Fruit fly (Drosophila melanogaster) whole organism, embryonic: ENCODE measurements around the gene CG18749.

ENCODE experiments used
- CG10267 ChIP-seq: fragments of 200-800 bp; sonication (Bioruptor generic); optimal IDR thresholded peaks from 2 replicates; lab custom pipeline; 2018; ENCODE audit warnings: missing biosample characterization, mild to moderate bottlenecking, missing genetic modification characterization, moderate library complexity
- CG11560 ChIP-seq: fragments of 200-800 bp; sonication (Bioruptor generic); IDR thresholded peaks from 3 replicates; pipeline ENCODE4 v1.3.6; 2022; ENCODE audit warnings: missing biosample characterization, missing genetic modification characterization
- CG12071 ChIP-seq: fragments of 200-800 bp; sonication (Bioruptor generic); optimal IDR thresholded peaks from 3 replicates; lab custom pipeline; 2018; ENCODE audit warnings: missing biosample characterization, mild to moderate bottlenecking, missing genetic modification characterization
- CG1233 ChIP-seq: fragments of 200-800 bp; sonication (Bioruptor generic); optimal IDR thresholded peaks from 4 replicates; lab custom pipeline; 2018; ENCODE audit warnings: missing biosample characterization, mild to moderate bottlenecking, missing genetic modification characterization
- CG12942 ChIP-seq: fragments of 200-800 bp; sonication (Bioruptor generic); optimal IDR thresholded peaks from 3 replicates; lab custom pipeline; 2016; ENCODE audit warnings: missing biosample characterization, missing genetic modification characterization
- CG13775 ChIP-seq: fragments of 200-800 bp; sonication (Bioruptor generic); optimal IDR thresholded peaks from 3 replicates; lab custom pipeline; 2017; ENCODE audit warnings: missing biosample characterization, mild to moderate bottlenecking, missing genetic modification characterization
- CG1529 ChIP-seq: fragments of 200-800 bp; sonication (Bioruptor generic); optimal IDR thresholded peaks from 3 replicates; lab custom pipeline; 2018; ENCODE audit warnings: missing biosample characterization, missing genetic modification characterization
- CG15601 ChIP-seq: fragments of 200-800 bp; sonication (Bioruptor generic); optimal IDR thresholded peaks from 3 replicates; lab custom pipeline; 2019; ENCODE audit warnings: missing biosample characterization, mild to moderate bottlenecking, missing genetic modification characterization, moderate library complexity
- CG2202 ChIP-seq: fragments of 200-800 bp; sonication (Bioruptor generic); optimal IDR thresholded peaks from 2 replicates; lab custom pipeline; 2018; ENCODE audit warnings: missing biosample characterization, mild to moderate bottlenecking, missing genetic modification characterization
- CG33213 ChIP-seq: fragments of 200-800 bp; sonication (Bioruptor generic); optimal IDR thresholded peaks from 3 replicates; lab custom pipeline; 2016; ENCODE audit warnings: missing biosample characterization, missing genetic modification characterization
- CG3726 ChIP-seq: fragments of 200-800 bp; sonication (Bioruptor generic); IDR thresholded peaks from 3 replicates; pipeline ENCODE4, ENCODE4 v1.3.6; 2022; ENCODE audit warnings: missing biosample characterization, missing genetic modification characterization
- CG3847 ChIP-seq: fragments of 200-800 bp; sonication (Bioruptor generic); IDR thresholded peaks from 2 replicates; pipeline ENCODE4 v1.3.6; 2022; ENCODE audit warnings: missing biosample characterization, missing genetic modification characterization
- CG42726 ChIP-seq: fragments of 200-800 bp; sonication (Bioruptor generic); IDR thresholded peaks from 2 replicates; pipeline ENCODE4 v1.3.6; 2022; ENCODE audit warnings: missing biosample characterization, missing genetic modification characterization; ENCODE audit not compliant: partially characterized antibody
- CG6854 ChIP-seq: fragments of 200-800 bp; sonication (Bioruptor generic); optimal IDR thresholded peaks from 3 replicates; lab custom pipeline; 2017; ENCODE audit warnings: missing biosample characterization, mild to moderate bottlenecking, missing genetic modification characterization
- CG8765 ChIP-seq: fragments of 200-800 bp; sonication (Bioruptor generic); IDR thresholded peaks from 2 replicates; pipeline ENCODE4 v1.3.6; 2022; ENCODE audit warnings: missing biosample characterization, missing genetic modification characterization
- CG9797 ChIP-seq: fragments of 200-800 bp; sonication (Bioruptor generic); optimal IDR thresholded peaks from 3 replicates; lab custom pipeline; 2018; ENCODE audit warnings: missing biosample characterization, mild to moderate bottlenecking, missing genetic modification characterization
- Dad ChIP-seq: fragments of 200-800 bp; sonication (Bioruptor generic); optimal IDR thresholded peaks from 3 replicates; lab custom pipeline; 2016; ENCODE audit warnings: missing biosample characterization, missing genetic modification characterization
- Dip2 ChIP-seq: fragments of 200-800 bp; sonication (Bioruptor generic); IDR thresholded peaks from 2 replicates; pipeline ENCODE4 v1.3.6; 2022; ENCODE audit warnings: missing biosample characterization, missing genetic modification characterization
- Dll ChIP-seq: fragments of 200-800 bp; sonication (Bioruptor generic); IDR thresholded peaks from 4 replicates; pipeline ENCODE4 v1.3.6; 2022; ENCODE audit warnings: missing biosample characterization, missing genetic modification characterization; ENCODE audit not compliant: partially characterized antibody
- Dref ChIP-seq: fragments of 200-800 bp; sonication (Bioruptor generic); IDR thresholded peaks from 2 replicates; pipeline ENCODE4 v1.3.6; 2022; ENCODE audit warnings: missing biosample characterization, missing genetic modification characterization
- E2f1 ChIP-seq: fragments of 200-800 bp; sonication (Bioruptor generic); IDR thresholded peaks from 2 replicates; pipeline ENCODE4 v1.3.6; 2022; ENCODE audit warnings: missing biosample characterization, missing genetic modification characterization
- Ets65A ChIP-seq: fragments of 200-800 bp; sonication (Bioruptor generic); peaks from one replicate; lab custom pipeline; 2016; ENCODE audit warnings: missing biosample characterization, missing genetic modification characterization
- Hmr ChIP-seq: fragments of 200-800 bp; sonication (Bioruptor generic); optimal IDR thresholded peaks from 3 replicates; lab custom pipeline; 2017; ENCODE audit warnings: mild to moderate bottlenecking, missing biosample characterization, missing genetic modification reagents, missing genetic modification characterization
- Jarid2 ChIP-seq: fragments of 200-800 bp; sonication (Bioruptor generic); optimal IDR thresholded peaks from 3 replicates; lab custom pipeline; 2017; ENCODE audit warnings: mild to moderate bottlenecking, missing biosample characterization, missing genetic modification reagents, missing genetic modification characterization
- Neu2 ChIP-seq: fragments of 200-800 bp; sonication (Bioruptor generic); optimal IDR thresholded peaks from 3 replicates; lab custom pipeline; 2016; ENCODE audit warnings: missing biosample characterization, missing genetic modification characterization, borderline replicate concordance
- Opbp ChIP-seq: fragments of 200-800 bp; sonication (Bioruptor generic); IDR thresholded peaks from 3 replicates; pipeline ENCODE4 v1.3.6; 2022; ENCODE audit warnings: missing biosample characterization, missing genetic modification characterization; ENCODE audit not compliant: partially characterized antibody
- Scr ChIP-seq: fragments of 200-800 bp; sonication (Bioruptor generic); IDR thresholded peaks from 2 replicates; pipeline ENCODE4 v1.3.6; 2022; ENCODE audit warnings: missing biosample characterization, missing genetic modification characterization; ENCODE audit not compliant: partially characterized antibody
- Sin3A ChIP-seq: fragments of >200 bp; optimal IDR thresholded peaks from 2 replicates; lab custom pipeline; 2018
- Taf1 ChIP-seq: fragments of 200-800 bp; sonication (Bioruptor generic); IDR thresholded peaks from 2 replicates; pipeline ENCODE4 v1.3.6; 2022; ENCODE audit warnings: missing biosample characterization, missing genetic modification characterization
- Trl ChIP-seq, 3 experiments: fragments of >200 bp in 2 of 3; fragments of 200-800 bp in 1 of 3; sonication (Bioruptor generic) in 1 of 3; optimal IDR thresholded peaks; 2 replicates in 1 of 3; 3 replicates in 2 of 3; lab custom pipeline; 2016 to 2017; ENCODE audit warnings: missing biosample characterization in 1 of 3, missing genetic modification characterization in 1 of 3
- bowl ChIP-seq: fragments of 200-800 bp; sonication (Bioruptor generic); IDR thresholded peaks from 2 replicates; pipeline ENCODE4 v1.3.6; 2022; ENCODE audit warnings: missing biosample characterization, missing genetic modification characterization
- btn ChIP-seq: fragments of 200-800 bp; sonication (Bioruptor generic); optimal IDR thresholded peaks from 2 replicates; lab custom pipeline; 2016; ENCODE audit warnings: missing biosample characterization, missing genetic modification characterization
- crol ChIP-seq: fragments of 200-800 bp; sonication (Bioruptor generic); IDR thresholded peaks from 2 replicates; pipeline ENCODE4 v1.3.6; 2022; ENCODE audit warnings: missing biosample characterization, missing genetic modification characterization
- cwo ChIP-seq: fragments of 200-800 bp; sonication (Bioruptor generic); optimal IDR thresholded peaks from 3 replicates; lab custom pipeline; 2017; ENCODE audit warnings: missing biosample characterization, missing genetic modification characterization, mild to moderate bottlenecking, moderate library complexity, missing genetic modification reagents
- dmrt99B ChIP-seq: fragments of 200-800 bp; sonication (Bioruptor generic); optimal IDR thresholded peaks from 2 replicates; lab custom pipeline; 2018; ENCODE audit warnings: missing biosample characterization, mild to moderate bottlenecking, missing genetic modification characterization, moderate library complexity
- exex ChIP-seq: fragments of 200-800 bp; sonication (Bioruptor generic); optimal IDR thresholded peaks from 4 replicates; lab custom pipeline; 2018; ENCODE audit warnings: missing biosample characterization, mild to moderate bottlenecking, missing genetic modification characterization, moderate library complexity
- fd102C ChIP-seq: fragments of 200-800 bp; sonication (Bioruptor generic); optimal IDR thresholded peaks from 2 replicates; lab custom pipeline; 2018; ENCODE audit warnings: missing biosample characterization, mild to moderate bottlenecking, missing genetic modification characterization, moderate library complexity
- fd64A ChIP-seq: fragments of 200-800 bp; sonication (Bioruptor generic); optimal IDR thresholded peaks from 3 replicates; lab custom pipeline; 2018; ENCODE audit warnings: missing biosample characterization, mild to moderate bottlenecking, missing genetic modification characterization
- ind ChIP-seq: fragments of 200-800 bp; sonication (Bioruptor generic); optimal IDR thresholded peaks from 3 replicates; lab custom pipeline; 2016; ENCODE audit warnings: missing biosample characterization, missing genetic modification characterization
- kay ChIP-seq: fragments of 200-800 bp; sonication (Bioruptor generic); optimal IDR thresholded peaks from 2 replicates; lab custom pipeline; 2016; ENCODE audit warnings: missing biosample characterization, missing genetic modification characterization
- lilli ChIP-seq: fragments of 200-800 bp; sonication (Bioruptor generic); optimal IDR thresholded peaks from 3 replicates; lab custom pipeline; 2016; ENCODE audit warnings: missing biosample characterization, missing genetic modification characterization
- maf-S ChIP-seq: fragments of 200-800 bp; sonication (Bioruptor generic); optimal IDR thresholded peaks from 2 replicates; lab custom pipeline; 2016; ENCODE audit warnings: missing biosample characterization, missing genetic modification characterization
- nom ChIP-seq: fragments of 200-800 bp; sonication (Bioruptor generic); optimal IDR thresholded peaks from 2 replicates; lab custom pipeline; 2017; ENCODE audit warnings: missing biosample characterization, missing genetic modification characterization, mild to moderate bottlenecking, moderate library complexity, missing genetic modification reagents
- pan ChIP-seq, 4 experiments: fragments of >200 bp in 3 of 4; fragments of 200-800 bp in 1 of 4; sonication (Bioruptor generic) in 1 of 4; optimal IDR thresholded peaks in 3 of 4; IDR thresholded peaks in 1 of 4; 2 replicates each; pipeline versions ENCODE4 v1.3.6 to Lab custom; 2017 to 2022; ENCODE audit warnings: missing biosample characterization in 2 of 4, missing genetic modification characterization in 2 of 4, mixed read lengths in 1 of 4
- peb ChIP-seq: fragments of 200-800 bp; sonication (Bioruptor generic); IDR thresholded peaks from 2 replicates; pipeline ENCODE4 v1.3.6; 2022; ENCODE audit warnings: missing biosample characterization, missing genetic modification characterization
- pros ChIP-seq: fragments of 200-800 bp; sonication (Bioruptor generic); optimal IDR thresholded peaks from 3 replicates; lab custom pipeline; 2019; ENCODE audit warnings: missing biosample characterization, mild to moderate bottlenecking, missing genetic modification characterization, moderate library complexity
- repo ChIP-seq: fragments of 200-800 bp; sonication (Bioruptor generic); optimal IDR thresholded peaks from 2 replicates; lab custom pipeline; 2016; ENCODE audit warnings: missing biosample characterization, missing genetic modification characterization
- run ChIP-seq: fragments of 200-800 bp; sonication (Bioruptor generic); optimal IDR thresholded peaks from 3 replicates; lab custom pipeline; 2018; ENCODE audit warnings: missing biosample characterization, mild to moderate bottlenecking, missing genetic modification characterization
- salm ChIP-seq: fragments of 200-800 bp; sonication (Bioruptor generic); optimal IDR thresholded peaks from 2 replicates; lab custom pipeline; 2018; ENCODE audit warnings: missing biosample characterization, mild to moderate bottlenecking, missing genetic modification characterization
- sd ChIP-seq: fragments of 200-800 bp; sonication (Bioruptor generic); optimal IDR thresholded peaks from 3 replicates; lab custom pipeline; 2018; ENCODE audit warnings: missing biosample characterization, mild to moderate bottlenecking, missing genetic modification characterization, moderate library complexity

The CG18749 gene

dm6 chr3R:8233370-8233773, 10.5 kb upstream of the CG18749 start, which contains the start of gene PolI (continued):
- TF ChIP-seq Dref (GFP tag; lab: Robert Waterston, UW): peak; percentile 87
- TF ChIP-seq Dad (GFP tag; lab: Kevin White, UChicago): no peak
- no peak for TF ChIP-seq CG1529 (GFP tag; lab: Kevin White, UChicago)
- TF ChIP-seq fd64A (GFP tag; lab: Kevin White, UChicago): no peak
- TF ChIP-seq CG9797 (GFP tag; lab: Kevin White, UChicago): peak; percentile 57
- TF ChIP-seq CG10267: peak; percentile 65
- TF ChIP-seq Taf1 (GFP tag; lab: Robert Waterston, UW): no peak
- TF ChIP-seq lilli: peak; percentile 53
- TF ChIP-seq CG12942 (GFP tag; lab: Kevin White, UChicago): no peak
- no peak for TF ChIP-seq dmrt99B (tag; lab: Kevin White, UChicago)
- TF ChIP-seq CG33213 (GFP tag; lab: Kevin White, UChicago): peak; percentile 76
- no peak for TF ChIP-seq Trl (optimal IDR thresholded peaks at IDR 0.05; lab: Kevin White, UChicago)
- TF ChIP-seq Trl (GFP tag; optimal IDR thresholded peaks at IDR 0.05; lab: Kevin White, UChicago): no peak
- no peak for TF ChIP-seq btn
- TF ChIP-seq Dip2 (GFP tag; lab: Robert Waterston, UW): no peak
- no peak for TF ChIP-seq CG11560 (tag; lab: Robert Waterston, UW)
- peak; percentile 13 for TF ChIP-seq Sin3A (lab: Kevin White, UChicago)
- no peak for TF ChIP-seq bowl (GFP tag; lab: Robert Waterston, UW)
- TF ChIP-seq Hmr (GFP tag; lab: Kevin White, UChicago): peak; percentile 81
- TF ChIP-seq peb (GFP tag; lab: Robert Waterston, UW): no peak
- no peak for TF ChIP-seq CG6854 (GFP tag; lab: Kevin White, UChicago)
- TF ChIP-seq cwo (GFP tag; lab: Kevin White, UChicago): no peak
- 0 out of 2 replicates have a peak, but pooled peaks have one; percentile 38 for TF ChIP-seq CG42726 (GFP tag; lab: Robert Waterston, UW)
- peak; percentile 11 for TF ChIP-seq salm (tag; lab: Kevin White, UChicago)
- TF ChIP-seq crol (GFP tag; lab: Robert Waterston, UW): no peak
- peak; percentile 58; the same call in 2 of the 4 replicates for TF ChIP-seq Dll (GFP tag; lab: Robert Waterston, UW)
- no peak for TF ChIP-seq CG8765 (GFP tag; lab: Robert Waterston, UW)
- TF ChIP-seq CG2202 (tag; lab: Kevin White, UChicago): peak; percentile 24
- TF ChIP-seq CG3847 (GFP tag; lab: Robert Waterston, UW): peak; percentile 91
- TF ChIP-seq nom (GFP tag; lab: Kevin White, UChicago): no peak
- TF ChIP-seq Scr (GFP tag; lab: Robert Waterston, UW): peak; percentile 49
- TF ChIP-seq repo (GFP tag; lab: Kevin White, UChicago): no peak
- TF ChIP-seq sd (tag; lab: Kevin White, UChicago): no peak
- TF ChIP-seq CG3726 (GFP tag; lab: Robert Waterston, UW): no peak
- TF ChIP-seq fd102C (GFP tag; lab: Kevin White, UChicago): no peak
- no peak for TF ChIP-seq CG1233 (GFP tag; lab: Kevin White, UChicago)
- TF ChIP-seq kay: peak; percentile 70
- TF ChIP-seq Neu2 (GFP tag; lab: Kevin White, UChicago): no peak
- TF ChIP-seq CG15601 (tag; lab: Kevin White, UChicago): peak; percentile 60
- peak; percentile 59; the same call in 2 of the 3 replicates for TF ChIP-seq Opbp
- peak; percentile 8 for TF ChIP-seq ind
- TF ChIP-seq pros: no peak
- TF ChIP-seq pan (optimal IDR thresholded peaks at IDR 0.05; lab: Kevin White, UChicago): no peak
- no peak for TF ChIP-seq pan (GFP tag; optimal IDR thresholded peaks at IDR 0.05 in 1 of 2, IDR thresholded peaks at IDR 0.05 in 1 of 2)
- no peak for TF ChIP-seq exex (tag; lab: Kevin White, UChicago)
- peak; percentile 95 for TF ChIP-seq Ets65A
- TF ChIP-seq maf-S (GFP tag; lab: Kevin White, UChicago): peak; percentile 36
- TF ChIP-seq E2f1: no peak
- TF ChIP-seq run: peak; percentile 19
- no peak for TF ChIP-seq CG13775
- no peak for TF ChIP-seq Jarid2 (GFP tag; lab: Kevin White, UChicago)
- TF ChIP-seq CG12071 (GFP tag; lab: Kevin White, UChicago): no peak
